Worm (Caenorhabditis elegans): ENCODE data around the gene C49G7.13.

The C49G7.13 gene

ce11 chrV:4043632-4044031, 7.7 kb downstream of the C49G7.13 start, which contains the start of gene phat-3:
TSS of gene phat-3 (plus strand) at chrV:4043932.
- TF ChIP-seq fax-1 (tag; optimal IDR thresholded peaks at IDR 0.05) (no peak), eyg-1 (tag; optimal IDR thresholded peaks at IDR 0.05) (no peak), ttx-3 (tag; optimal IDR thresholded peaks at IDR 0.05) (no peak)

- TF ChIP-seq unc-86 (tag; optimal IDR thresholded peaks at IDR 0.05) (no peak), pat-9 (tag; optimal IDR thresholded peaks at IDR 0.05) (no peak), che-1 (tag; optimal IDR thresholded peaks at IDR 0.05) (no peak), gmeb-2 (tag; optimal IDR thresholded peaks at IDR 0.05) (no peak)
These were observed 10.2 kb downstream of the C49G7.13 start, which contains the start of gene phat-7 for ce11 chrV:4046122-4046521. TSS of gene phat-7 (plus strand) at chrV:4046422.

ce11 chrV:4047541-4047940, 11.6 kb downstream of the C49G7.13 start, which contains the start of gene srh-169:
TSS of gene srh-169 (plus strand) at chrV:4047841.
- TF ChIP-seq ref-2 (tag; optimal IDR thresholded peaks at IDR 0.05), result no peak
- TF ChIP-seq pat-9 (tag; optimal IDR thresholded peaks at IDR 0.05), result no peak
- TF ChIP-seq hlh-30 (tag; optimal IDR thresholded peaks at IDR 0.05; ENCODE audit: insufficient read depth), result no peak

ce11 chrV:4055025-4055424, 19.1 kb downstream of the C49G7.13 start, which contains the start of gene djr-1.2:
TSS of gene djr-1.2 (minus strand) at chrV:4055125.
- TF ChIP-seq dve-1 (tag; optimal IDR thresholded peaks at IDR 0.05) (no peak), sdc-2 (tag; optimal IDR thresholded peaks at IDR 0.05) (no peak), eyg-1 (tag; optimal IDR thresholded peaks at IDR 0.05) (no peak), ceh-30 (tag; optimal IDR thresholded peaks at IDR 0.05) (no peak), ama-1 (optimal IDR thresholded peaks at IDR 0.05) (no peak), npax-4 (tag; optimal IDR thresholded peaks at IDR 0.05) (no peak), unc-86 (tag; optimal IDR thresholded peaks at IDR 0.05) (no peak), fkh-6 (tag; optimal IDR thresholded peaks at IDR 0.05) (no peak), hlh-15 (tag; optimal IDR thresholded peaks at IDR 0.05) (no peak)

DNA sequence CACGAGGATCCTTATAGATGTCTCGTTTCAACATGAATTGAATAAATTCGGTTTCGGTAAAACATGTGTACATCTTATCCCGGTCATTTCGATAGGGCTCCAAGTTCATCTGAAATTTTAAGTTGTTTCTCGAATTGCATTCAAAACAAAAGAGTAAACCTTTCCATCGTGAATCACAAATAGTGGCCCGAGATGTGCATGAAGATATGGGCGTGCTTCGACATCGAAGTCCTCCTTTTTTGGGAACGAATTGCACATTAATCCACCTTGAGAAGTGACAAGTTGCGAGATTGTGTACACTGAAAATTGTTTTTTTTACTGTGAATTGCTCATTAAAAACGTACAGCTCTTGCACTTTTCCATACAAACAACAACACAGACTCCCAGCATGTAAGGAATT, 20.3 kb downstream of the C49G7.13 start:
- no peak for TF ChIP-seq ceh-48 (tag; optimal IDR thresholded peaks at IDR 0.05)
- no peak for TF ChIP-seq ceh-30 (tag; optimal IDR thresholded peaks at IDR 0.05)
- TF ChIP-seq sox-2 (GFP tag; IDR thresholded peaks at IDR 0.05), result no peak
- TF ChIP-seq fkh-6 (tag; optimal IDR thresholded peaks at IDR 0.05), result no peak
- TF ChIP-seq pag-3 (tag; optimal IDR thresholded peaks at IDR 0.05; ENCODE audit: borderline replicate concordance), result no peak
- TF ChIP-seq dve-1 (tag; optimal IDR thresholded peaks at IDR 0.05), result no peak
- TF ChIP-seq lim-6 (tag; optimal IDR thresholded peaks at IDR 0.05), result no peak
- no peak for TF ChIP-seq syd-9 (tag; optimal IDR thresholded peaks at IDR 0.05)
- no peak for TF ChIP-seq nhr-11 (tag; optimal IDR thresholded peaks at IDR 0.05)
- TF ChIP-seq nfya-1 (tag; optimal IDR thresholded peaks at IDR 0.05), result no peak
- TF ChIP-seq ceh-31 (tag; optimal IDR thresholded peaks at IDR 0.05), result no peak
- no peak for TF ChIP-seq gmeb-2 (tag; optimal IDR thresholded peaks at IDR 0.05)
- no peak for TF ChIP-seq mec-3 (tag; optimal IDR thresholded peaks at IDR 0.05; ENCODE audit: borderline replicate concordance)
- no peak for TF ChIP-seq pqm-1 (tag; optimal IDR thresholded peaks at IDR 0.05)
- no peak for TF ChIP-seq rnt-1 (tag; optimal IDR thresholded peaks at IDR 0.05)

DNA sequence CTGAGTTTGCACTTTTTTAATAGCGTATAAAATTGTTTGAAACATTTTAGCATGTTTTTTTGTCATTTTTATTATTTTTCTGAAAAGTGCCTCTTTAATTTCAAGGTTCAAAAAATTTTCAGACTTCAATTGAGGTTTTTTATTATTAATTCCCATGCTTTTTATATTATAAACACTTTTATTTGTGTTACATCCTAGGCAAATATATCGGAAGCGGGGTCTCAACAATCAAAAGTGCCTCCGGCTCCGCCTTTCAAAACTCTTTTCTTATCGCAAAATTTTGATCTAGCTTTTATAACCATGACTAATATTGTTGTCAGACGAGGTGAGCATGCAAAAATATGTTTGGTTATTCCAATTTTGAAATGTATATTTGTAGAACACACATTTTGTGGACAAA, 37.5 kb downstream of the C49G7.13 start, which contains the start of gene otpl-2:
Gene otpl-2, plus strand, starts transcription at position 301 of the 400 bp plus-strand sequence.
- TF ChIP-seq ceh-24 (tag; optimal IDR thresholded peaks at IDR 0.05) (no peak), sox-4 (tag; optimal IDR thresholded peaks at IDR 0.05) (no peak), ceh-22 (tag; optimal IDR thresholded peaks at IDR 0.05) (no peak), elt-4 (tag; optimal IDR thresholded peaks at IDR 0.05) (no peak), ama-1 (optimal IDR thresholded peaks at IDR 0.05) (no peak), ets-4 (tag; optimal IDR thresholded peaks at IDR 0.05) (no peak), Y22D7AL.16 (tag; optimal IDR thresholded peaks at IDR 0.05) (no peak), fkh-10 (GFP tag; optimal IDR thresholded peaks at IDR 0.05) (no peak), C38D4.7 (GFP tag; optimal IDR thresholded peaks at IDR 0.05) (no peak), fax-1 (tag; optimal IDR thresholded peaks at IDR 0.05) (no peak), K02D7.2 (tag; optimal IDR thresholded peaks at IDR 0.05) (no peak), elt-2 (tag; optimal IDR thresholded peaks at IDR 0.05) (no peak), tbx-2 (tag; optimal IDR thresholded peaks at IDR 0.05) (no peak), zip-5 (tag; optimal IDR thresholded peaks at IDR 0.05) (no peak), hlh-15 (tag; optimal IDR thresholded peaks at IDR 0.05) (no peak), ceh-45 (GFP tag; IDR thresholded peaks at IDR 0.05) (no peak), hlh-6 (tag; optimal IDR thresholded peaks at IDR 0.05) (no peak), ceh-9 (tag; optimal IDR thresholded peaks at IDR 0.05) (no peak), ahr-1 (tag; optimal IDR thresholded peaks at IDR 0.05) (no peak), tbx-7 (tag; optimal IDR thresholded peaks at IDR 0.05) (no peak)
